Fruit fly (Drosophila melanogaster) Kc167 (cell line): ENCODE data around the gene ovo.

Experiments
- Myc ChIP-seq: fragments of >200 bp; optimal IDR thresholded peaks from 2 replicates; lab custom pipeline; 2017; ENCODE audit warnings: missing external identifiers
- Sin3A ChIP-seq: fragments of >200 bp; optimal IDR thresholded peaks from 2 replicates; lab custom pipeline; 2018; ENCODE audit warnings: missing external identifiers
- h ChIP-seq: fragments of >200 bp; optimal IDR thresholded peaks from 3 replicates; lab custom pipeline; 2018; ENCODE audit warnings: missing external identifiers
- insv ChIP-seq: fragments of >200 bp; optimal IDR thresholded peaks from 3 replicates; lab custom pipeline; 2018; ENCODE audit warnings: missing external identifiers
- psq ChIP-seq: fragments of >200 bp; optimal IDR thresholded peaks from 2 replicates; lab custom pipeline; 2017; ENCODE audit warnings: missing external identifiers
- ttk ChIP-seq: sonication (Bioruptor generic); optimal IDR thresholded peaks from 2 replicates; lab custom pipeline; 2017; ENCODE audit warnings: missing external identifiers

ovo gene

dm6 chrX:5083647-5084096 lies 35.6 kb downstream of the ovo start:
- no peak for TF ChIP-seq h (lab: Kevin White, UChicago)
- no peak for TF ChIP-seq psq (lab: Kevin White, UChicago)
- no peak for TF ChIP-seq Myc (lab: Kevin White, UChicago)
- TF ChIP-seq insv = no peak
- TF ChIP-seq Sin3A = no peak
- TF ChIP-seq ttk (lab: Kevin White, UChicago) = no peak

dm6 chrX:5084146-5085085 lies 36.3 kb downstream of the ovo start, which contains the start of gene CG32767:
CG32767 (minus strand) TSS chrX:5084768.
- no peak for TF ChIP-seq h (lab: Kevin White, UChicago)
- no peak for TF ChIP-seq insv
- no peak for TF ChIP-seq psq (lab: Kevin White, UChicago)
- TF ChIP-seq Myc (lab: Kevin White, UChicago) = no peak
- TF ChIP-seq ttk (lab: Kevin White, UChicago) = no peak
- no peak for TF ChIP-seq Sin3A

dm6 chrX:5085086-5085468 lies 37.0 kb downstream of the ovo start:
- TF ChIP-seq psq (lab: Kevin White, UChicago) (no peak), Myc (lab: Kevin White, UChicago) (no peak), h (lab: Kevin White, UChicago) (no peak), insv (no peak), Sin3A (no peak), ttk (lab: Kevin White, UChicago) (no peak)

dm6 chrX:5085469-5085868 lies 37.4 kb downstream of the ovo start, which contains the start of the genes CG15465 and rg:
CG15465 (plus strand) TSS chrX:5085759.
rg (plus strand) TSS chrX:5085759.
- TF ChIP-seq insv (no peak), h (lab: Kevin White, UChicago) (no peak), Sin3A (no peak), psq (lab: Kevin White, UChicago) (no peak), Myc (lab: Kevin White, UChicago) (no peak), ttk (lab: Kevin White, UChicago) (no peak)

- no peak for TF ChIP-seq insv
- TF ChIP-seq ttk (lab: Kevin White, UChicago) = no peak
- no peak for TF ChIP-seq psq (lab: Kevin White, UChicago)
These were observed 38.1 kb downstream of the ovo start for dm6 chrX:5085964-5086707.

- TF ChIP-seq Sin3A (no peak), psq (lab: Kevin White, UChicago) (no peak), Myc (lab: Kevin White, UChicago) (no peak), ttk (lab: Kevin White, UChicago) (no peak), insv (no peak), h (lab: Kevin White, UChicago) (no peak)
These were observed 38.9 kb downstream of the ovo start for dm6 chrX:5086724-5087660.

- no peak for TF ChIP-seq h (lab: Kevin White, UChicago)
These were observed 39.7 kb downstream of the ovo start for dm6 chrX:5087748-5088147.

dm6 chrX:5091154-5091553 lies 43.1 kb downstream of the ovo start:
- TF ChIP-seq Sin3A (no peak), ttk (lab: Kevin White, UChicago) (no peak), insv (no peak), h (lab: Kevin White, UChicago) (no peak), psq (lab: Kevin White, UChicago) (no peak), Myc (lab: Kevin White, UChicago) (no peak)

- TF ChIP-seq psq (lab: Kevin White, UChicago) = no peak
- TF ChIP-seq Myc (lab: Kevin White, UChicago) = no peak
- no peak for TF ChIP-seq h (lab: Kevin White, UChicago)
- TF ChIP-seq insv = no peak
These were observed 43.8 kb downstream of the ovo start for dm6 chrX:5091757-5092348.

- TF ChIP-seq psq (lab: Kevin White, UChicago) = no peak
- no peak for TF ChIP-seq ttk (lab: Kevin White, UChicago)
- no peak for TF ChIP-seq h (lab: Kevin White, UChicago)
- TF ChIP-seq Myc (lab: Kevin White, UChicago) = no peak
- no peak for TF ChIP-seq Sin3A
- TF ChIP-seq insv = no peak
These were observed 45.9 kb downstream of the ovo start for dm6 chrX:5093924-5094323.

- TF ChIP-seq Sin3A = no peak
- no peak for TF ChIP-seq ttk (lab: Kevin White, UChicago)
- no peak for TF ChIP-seq insv
- no peak for TF ChIP-seq Myc (lab: Kevin White, UChicago)
- no peak for TF ChIP-seq psq (lab: Kevin White, UChicago)
- no peak for TF ChIP-seq h (lab: Kevin White, UChicago)
These were observed 46.3 kb downstream of the ovo start for dm6 chrX:5094387-5094786.
